Worm (Caenorhabditis elegans): ENCODE measurements around the gene sel-9.

DNA sequence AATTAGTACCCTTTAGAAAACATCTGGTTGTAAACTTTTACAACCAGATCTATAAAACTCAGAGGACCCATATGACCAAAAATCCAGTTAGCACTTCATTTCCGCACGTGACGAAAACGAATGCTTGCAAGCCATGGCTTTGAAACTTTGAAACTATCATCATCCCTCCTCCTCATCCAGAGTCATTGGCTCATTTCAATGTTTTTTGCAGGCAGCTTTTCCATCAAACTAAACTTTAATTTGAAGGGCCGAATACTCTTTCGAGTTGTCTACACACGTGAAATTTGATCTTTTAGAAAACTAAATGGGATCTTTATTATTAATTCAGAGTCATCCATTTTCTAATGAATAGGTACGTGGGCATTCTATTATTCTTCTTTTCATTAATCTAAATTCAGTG is 40.2 kb downstream of the sel-9 start:
- TF ChIP-seq ceh-18 (tag; optimal IDR thresholded peaks at IDR 0.05), result no peak
- TF ChIP-seq unc-55 (GFP tag; optimal IDR thresholded peaks at IDR 0.05), result no peak
- TF ChIP-seq ama-1 (optimal IDR thresholded peaks at IDR 0.05), result no peak
- no peak for TF ChIP-seq nhr-11 (tag; optimal IDR thresholded peaks at IDR 0.05)
- TF ChIP-seq dmd-4 (tag; optimal IDR thresholded peaks at IDR 0.05; ENCODE audit: borderline replicate concordance), result no peak
- TF ChIP-seq F13H6.1 (tag; optimal IDR thresholded peaks at IDR 0.05), result no peak
- no peak for TF ChIP-seq ceh-2 (tag; optimal IDR thresholded peaks at IDR 0.05)
- no peak for TF ChIP-seq ets-4 (tag; optimal IDR thresholded peaks at IDR 0.05)
- TF ChIP-seq fkh-6 (tag; optimal IDR thresholded peaks at IDR 0.05), result no peak
- TF ChIP-seq ceh-19 (GFP tag; optimal IDR thresholded peaks at IDR 0.05), result no peak

All from whole organism, late embryonic.